Fruit fly (Drosophila melanogaster) whole organism, adult: ENCODE data around the gene Cpr78Cb.

Experiments used
- CG11617 ChIP-seq: fragments of 200-800 bp; sonication (Bioruptor generic); optimal IDR thresholded peaks from 2 replicates; lab custom pipeline; 2017; ENCODE audit warnings: mild to moderate bottlenecking, missing biosample characterization, missing genetic modification reagents, missing genetic modification characterization
- CG12768 ChIP-seq: fragments of 200-800 bp; sonication (Bioruptor generic); optimal IDR thresholded peaks from 2 replicates; lab custom pipeline; 2017; ENCODE audit warnings: missing biosample characterization, missing genetic modification characterization, mild to moderate bottlenecking, moderate library complexity, missing genetic modification reagents
- CG14711 ChIP-seq: fragments of 200-800 bp; sonication (Bioruptor generic); optimal IDR thresholded peaks from 2 replicates; lab custom pipeline; 2018; ENCODE audit warnings: missing biosample characterization, mild to moderate bottlenecking, missing genetic modification characterization, moderate library complexity
- CG1620 ChIP-seq: fragments of 200-800 bp; sonication (Bioruptor generic); optimal IDR thresholded peaks from 2 replicates; lab custom pipeline; 2016; ENCODE audit warnings: missing biosample characterization, missing genetic modification characterization
- CG33017 ChIP-seq: fragments of 200-800 bp; sonication (Bioruptor generic); optimal IDR thresholded peaks from 2 replicates; lab custom pipeline; 2018; ENCODE audit warnings: missing biosample characterization, mild to moderate bottlenecking, missing genetic modification characterization, moderate library complexity
- CG5204 ChIP-seq: fragments of 200-800 bp; sonication (Bioruptor generic); optimal IDR thresholded peaks from 2 replicates; lab custom pipeline; 2016; ENCODE audit warnings: missing biosample characterization, missing genetic modification characterization
- CG7045 ChIP-seq: fragments of 200-800 bp; sonication (Bioruptor generic); optimal IDR thresholded peaks from 2 replicates; lab custom pipeline; 2017; ENCODE audit warnings: missing biosample characterization, mild to moderate bottlenecking, missing genetic modification characterization
- CG7101 ChIP-seq: fragments of 200-800 bp; sonication (Bioruptor generic); optimal IDR thresholded peaks from 2 replicates; lab custom pipeline; 2018; ENCODE audit warnings: missing biosample characterization, mild to moderate bottlenecking, missing genetic modification characterization, moderate library complexity
- Clk ChIP-seq: fragments of 200-800 bp; sonication (Bioruptor generic); optimal IDR thresholded peaks from 2 replicates; lab custom pipeline; 2017; ENCODE audit warnings: missing biosample characterization, missing genetic modification characterization
- Crg-1 ChIP-seq: fragments of 200-800 bp; sonication (Bioruptor generic); optimal IDR thresholded peaks from 2 replicates; lab custom pipeline; 2016; ENCODE audit warnings: missing biosample characterization, missing genetic modification characterization
- Hr96 ChIP-seq: fragments of 200-800 bp; sonication (Bioruptor generic); optimal IDR thresholded peaks from 2 replicates; lab custom pipeline; 2016; ENCODE audit warnings: missing biosample characterization, missing genetic modification characterization
- Mnt ChIP-seq: fragments of 200-800 bp; sonication (Bioruptor generic); optimal IDR thresholded peaks from 2 replicates; lab custom pipeline; 2016; ENCODE audit warnings: missing biosample characterization, mild to moderate bottlenecking, missing genetic modification characterization
- bab1 ChIP-seq: fragments of 200-800 bp; sonication (Bioruptor generic); optimal IDR thresholded peaks from 3 replicates; lab custom pipeline; 2019; ENCODE audit warnings: missing biosample characterization, mild to moderate bottlenecking, missing genetic modification characterization, moderate library complexity
- cic ChIP-seq: fragments of 200-800 bp; sonication (Bioruptor generic); optimal IDR thresholded peaks from 2 replicates; lab custom pipeline; 2017; ENCODE audit warnings: missing biosample characterization, mild to moderate bottlenecking, missing genetic modification characterization, moderate library complexity
- cnc ChIP-seq, 2 experiments: fragments of >200 bp; optimal IDR thresholded peaks; 2 replicates each; lab custom pipeline; 2017
- kay ChIP-seq: fragments of 200-800 bp; sonication (Bioruptor generic); peaks from one replicate; lab custom pipeline; 2016; ENCODE audit warnings: missing biosample characterization, missing genetic modification characterization, borderline replicate concordance
- ovo ChIP-seq: fragments of 200-800 bp; sonication (Bioruptor generic); optimal IDR thresholded peaks from 2 replicates; lab custom pipeline; 2016; ENCODE audit warnings: missing biosample characterization, missing genetic modification characterization
- pad ChIP-seq: fragments of 200-800 bp; sonication (Bioruptor generic); optimal IDR thresholded peaks from 3 replicates; lab custom pipeline; 2017; ENCODE audit warnings: missing biosample characterization, missing genetic modification characterization, mild to moderate bottlenecking, moderate library complexity, missing genetic modification reagents
- tj ChIP-seq: fragments of 200-800 bp; sonication (Bioruptor generic); optimal IDR thresholded peaks from 3 replicates; lab custom pipeline; 2017; ENCODE audit warnings: missing biosample characterization, mild to moderate bottlenecking, missing genetic modification characterization, moderate library complexity
- toe ChIP-seq: fragments of 200-800 bp; sonication (Bioruptor generic); optimal IDR thresholded peaks from 2 replicates; lab custom pipeline; 2016; ENCODE audit warnings: missing biosample characterization, missing genetic modification characterization

The Cpr78Cb gene

DNA sequence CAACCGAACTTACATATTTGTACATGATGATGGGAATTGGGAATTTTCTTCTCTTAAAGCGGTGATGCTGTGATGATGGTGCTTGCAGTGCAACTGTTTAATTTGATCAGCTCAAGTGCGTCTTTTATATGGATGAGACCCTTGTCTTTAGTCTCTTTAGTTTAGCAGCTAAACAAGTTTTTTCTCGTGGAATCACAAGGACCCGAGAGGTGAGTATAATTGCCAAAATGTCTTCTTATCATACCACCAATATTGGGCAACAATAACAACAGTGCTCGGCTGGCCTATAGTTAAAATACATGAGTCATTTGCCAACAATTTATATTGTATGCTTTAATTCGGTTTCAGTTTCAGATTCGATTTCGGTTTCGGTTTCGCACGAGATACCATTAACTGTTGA lies 3.4 kb downstream of the Cpr78Cb start, which contains the start of gene Edg78E:
Edg78E (minus strand) TSS at position 101 of the 400 bp plus-strand sequence.
- TF ChIP-seq CG12768 (no peak), CG1620 (GFP tag; lab: Kevin White, UChicago) (no peak), bab1 (GFP tag; lab: Kevin White, UChicago) (no peak), Crg-1 (no peak), CG7045 (GFP tag; lab: Kevin White, UChicago) (no peak), Hr96 (GFP tag; lab: Kevin White, UChicago) (no peak), toe (GFP tag; lab: Kevin White, UChicago) (no peak), cnc (optimal IDR thresholded peaks at IDR 0.05; lab: Kevin White, UChicago) (no peak), Clk (no peak), CG11617 (GFP tag; lab: Kevin White, UChicago) (no peak), CG14711 (tag; lab: Kevin White, UChicago) (no peak), kay (GFP tag; lab: Kevin White, UChicago) (no peak), pad (GFP tag; lab: Kevin White, UChicago) (no peak), CG7101 (tag; lab: Kevin White, UChicago) (no peak), Mnt (no peak), tj (GFP tag; lab: Kevin White, UChicago) (no peak), CG33017 (tag; lab: Kevin White, UChicago) (no peak), CG5204 (GFP tag; lab: Kevin White, UChicago) (no peak), cic (GFP tag; lab: Kevin White, UChicago) (no peak), ovo (GFP tag; lab: Kevin White, UChicago) (no peak)

DNA sequence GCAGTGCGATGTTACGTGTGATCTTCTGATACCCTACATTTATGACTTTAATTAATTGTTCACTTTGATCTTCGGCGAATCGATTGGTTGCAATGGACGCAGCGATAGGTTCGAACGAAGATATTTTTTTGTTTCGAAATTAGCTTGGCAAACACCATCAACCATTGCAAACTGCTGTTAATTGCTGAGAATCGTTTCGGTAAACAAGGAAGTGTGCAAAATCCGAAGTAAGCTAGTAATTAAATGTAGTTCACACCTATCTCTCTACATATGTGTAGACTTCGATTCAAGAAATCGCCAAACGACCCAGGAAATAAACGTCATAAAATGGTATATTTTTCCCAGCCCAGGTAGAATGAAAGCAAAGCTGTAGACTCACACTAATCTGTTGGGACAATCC lies 4.1 kb downstream of the Cpr78Cb start, which contains the start of gene CG43702:
CG43702 (plus strand) TSS at position 301 of the 400 bp plus-strand sequence.
- no peak for TF ChIP-seq Crg-1
- no peak for TF ChIP-seq Mnt
- TF ChIP-seq CG5204 (GFP tag; lab: Kevin White, UChicago): no peak
- TF ChIP-seq tj (GFP tag; lab: Kevin White, UChicago): no peak
- no peak for TF ChIP-seq CG11617 (GFP tag; lab: Kevin White, UChicago)
- no peak for TF ChIP-seq CG7045 (GFP tag; lab: Kevin White, UChicago)
- TF ChIP-seq ovo (GFP tag; lab: Kevin White, UChicago): no peak
- no peak for TF ChIP-seq CG12768
- no peak for TF ChIP-seq kay (GFP tag; lab: Kevin White, UChicago)
- TF ChIP-seq CG14711 (tag; lab: Kevin White, UChicago): no peak
- no peak for TF ChIP-seq pad (GFP tag; lab: Kevin White, UChicago)
- TF ChIP-seq Hr96 (GFP tag; lab: Kevin White, UChicago): no peak
- no peak for TF ChIP-seq CG33017 (tag; lab: Kevin White, UChicago)
- TF ChIP-seq cnc (optimal IDR thresholded peaks at IDR 0.05; lab: Kevin White, UChicago): no peak
- no peak for TF ChIP-seq toe (GFP tag; lab: Kevin White, UChicago)
- no peak for TF ChIP-seq CG1620 (GFP tag; lab: Kevin White, UChicago)
- TF ChIP-seq Clk: no peak

DNA sequence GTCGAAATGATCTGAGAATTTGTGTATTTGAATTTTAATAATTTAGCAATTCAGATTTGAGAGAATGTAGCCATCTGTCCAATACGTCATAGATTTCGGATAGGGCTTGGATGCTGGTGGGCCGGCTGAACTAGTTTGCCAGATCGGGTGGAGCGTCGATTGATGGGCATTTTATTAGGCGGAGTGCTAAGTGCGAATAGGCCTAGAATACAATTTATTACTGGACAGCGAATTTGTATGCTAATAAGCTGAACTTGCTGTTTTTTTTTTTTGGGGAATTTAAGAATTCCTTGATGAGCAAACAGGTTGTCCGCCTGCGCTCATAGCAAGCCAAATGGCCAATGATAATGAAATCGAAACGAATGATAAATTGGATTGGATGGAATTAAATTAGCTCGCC lies 4.9 kb downstream of the Cpr78Cb start:
- TF ChIP-seq Hr96 (GFP tag; lab: Kevin White, UChicago) (no peak), CG12768 (no peak), cic (GFP tag; lab: Kevin White, UChicago) (no peak), Clk (no peak), cnc (optimal IDR thresholded peaks at IDR 0.05; lab: Kevin White, UChicago) (no peak), CG7045 (GFP tag; lab: Kevin White, UChicago) (no peak), CG11617 (GFP tag; lab: Kevin White, UChicago) (no peak), toe (GFP tag; lab: Kevin White, UChicago) (no peak), pad (GFP tag; lab: Kevin White, UChicago) (no peak)

DNA sequence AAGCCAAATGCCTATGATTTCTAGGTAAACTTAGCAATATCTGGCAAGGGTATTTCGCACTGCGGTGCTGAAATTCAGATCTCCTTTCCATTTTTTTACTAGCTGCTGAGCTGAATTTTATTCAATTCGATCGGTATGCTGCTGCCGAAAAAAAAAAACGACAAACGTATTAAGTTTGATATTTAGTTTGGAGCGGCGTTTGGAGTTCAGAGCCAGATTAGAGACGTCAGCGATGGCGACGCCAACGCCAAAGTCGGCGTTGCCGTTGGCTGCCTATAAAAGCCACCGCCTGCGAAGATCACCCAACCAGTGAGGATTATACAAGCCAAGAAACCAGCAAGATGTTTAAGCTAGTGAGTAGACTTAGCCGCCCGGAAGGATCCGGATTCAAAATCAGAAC lies 6.0 kb downstream of the Cpr78Cb start, which contains the start of gene Cpr78Cc:
Cpr78Cc (plus strand) TSS at position 301 of the 400 bp plus-strand sequence.
- no peak for TF ChIP-seq CG11617 (GFP tag; lab: Kevin White, UChicago)

DNA sequence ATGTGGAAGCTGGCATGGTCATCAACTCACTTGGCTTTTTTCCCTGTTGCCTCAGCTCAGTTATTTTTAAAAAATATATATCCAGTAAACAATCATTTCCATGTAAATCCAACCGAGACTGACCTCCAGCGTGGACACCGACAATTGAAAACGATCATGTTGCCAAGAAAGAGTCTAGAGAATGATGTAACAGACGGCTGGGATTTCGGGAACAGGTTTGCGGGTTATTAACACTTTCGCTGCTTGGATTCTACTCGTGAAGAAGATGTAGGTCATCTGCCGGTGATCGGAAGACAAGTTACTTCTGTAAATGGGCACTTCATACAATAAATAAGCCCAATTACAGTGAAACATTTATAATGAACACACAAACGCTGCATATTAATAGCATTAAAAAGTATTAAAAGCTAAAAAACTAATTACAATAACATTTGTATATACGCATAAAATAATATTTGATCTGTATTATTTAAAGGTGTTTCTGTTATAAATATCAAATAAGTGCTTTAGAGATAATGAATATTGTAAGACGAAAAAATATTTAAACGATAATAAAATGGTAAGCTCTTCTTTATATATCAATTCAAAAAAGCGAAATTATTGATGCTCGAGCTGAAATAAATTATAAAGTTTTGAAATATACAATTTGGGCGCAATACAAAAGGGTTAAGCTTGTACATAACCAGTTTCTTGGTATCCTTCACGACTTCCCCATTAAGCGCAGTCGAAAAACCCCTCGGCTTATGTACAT lies 7.6 kb downstream of the Cpr78Cb start:
- TF ChIP-seq Clk (no peak), tj (GFP tag; lab: Kevin White, UChicago) (no peak), Mnt (no peak), CG7045 (GFP tag; lab: Kevin White, UChicago) (no peak), CG5204 (GFP tag; lab: Kevin White, UChicago) (no peak), bab1 (GFP tag; lab: Kevin White, UChicago) (no peak), CG7101 (tag; lab: Kevin White, UChicago) (no peak), CG14711 (tag; lab: Kevin White, UChicago) (no peak), Crg-1 (no peak), toe (GFP tag; lab: Kevin White, UChicago) (no peak), cic (GFP tag; lab: Kevin White, UChicago) (no peak), Hr96 (GFP tag; lab: Kevin White, UChicago) (no peak), CG11617 (GFP tag; lab: Kevin White, UChicago) (no peak), cnc (optimal IDR thresholded peaks at IDR 0.05; lab: Kevin White, UChicago) (no peak), kay (GFP tag; lab: Kevin White, UChicago) (no peak), CG33017 (tag; lab: Kevin White, UChicago) (no peak)

DNA sequence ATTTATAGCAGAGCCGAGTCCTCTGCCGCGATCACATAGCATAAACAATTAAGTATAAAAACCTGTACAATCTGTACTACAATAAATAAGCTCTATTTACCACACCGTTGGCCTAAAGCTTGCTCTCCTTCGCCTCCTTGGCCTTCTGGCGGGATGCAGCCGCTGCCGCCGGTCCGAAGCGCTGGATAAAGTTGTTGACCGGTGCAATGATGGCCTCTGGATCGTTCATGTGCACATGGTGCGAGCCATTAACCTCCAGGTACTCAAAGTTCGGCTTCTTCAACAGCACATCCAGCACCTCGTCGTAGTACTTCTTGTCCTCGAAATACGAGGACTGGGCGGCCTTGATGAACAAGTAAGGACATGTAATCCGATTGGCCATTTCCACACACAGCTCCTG lies 8.2 kb downstream of the Cpr78Cb start:
- TF ChIP-seq pad (GFP tag; lab: Kevin White, UChicago): no peak
- TF ChIP-seq kay (GFP tag; lab: Kevin White, UChicago): no peak
- no peak for TF ChIP-seq cnc (optimal IDR thresholded peaks at IDR 0.05; lab: Kevin White, UChicago)
- TF ChIP-seq toe (GFP tag; lab: Kevin White, UChicago): no peak
- TF ChIP-seq Hr96 (GFP tag; lab: Kevin White, UChicago): no peak
- TF ChIP-seq CG14711 (tag; lab: Kevin White, UChicago): no peak
- TF ChIP-seq CG7101 (tag; lab: Kevin White, UChicago): no peak
- no peak for TF ChIP-seq cic (GFP tag; lab: Kevin White, UChicago)
- no peak for TF ChIP-seq CG7045 (GFP tag; lab: Kevin White, UChicago)
- TF ChIP-seq Crg-1: no peak
